Fruit fly (Drosophila melanogaster) whole organism, embryonic: ENCODE data around the gene CG31875.

ENCODE experiments used
- CG10959 ChIP-seq: fragments of 200-800 bp; sonication (Bioruptor generic); IDR thresholded peaks from 2 replicates; pipeline ENCODE4 v1.3.6; 2022; ENCODE audit warnings: missing biosample characterization, missing genetic modification characterization
- CG11560 ChIP-seq: fragments of 200-800 bp; sonication (Bioruptor generic); IDR thresholded peaks from 3 replicates; pipeline ENCODE4 v1.3.6; 2022; ENCODE audit warnings: missing biosample characterization, missing genetic modification characterization
- CG11695 ChIP-seq: fragments of 200-800 bp; sonication (Bioruptor generic); IDR thresholded peaks from 3 replicates; pipeline ENCODE4 v1.3.6; 2022; ENCODE audit warnings: missing biosample characterization, missing genetic modification characterization
- CG12219 ChIP-seq: fragments of 200-800 bp; sonication (Bioruptor generic); optimal IDR thresholded peaks from 3 replicates; lab custom pipeline; 2018; ENCODE audit warnings: missing biosample characterization, mild to moderate bottlenecking, missing genetic modification characterization
- CG14710 ChIP-seq: fragments of 200-800 bp; sonication (Bioruptor generic); optimal IDR thresholded peaks from 3 replicates; lab custom pipeline; 2019; ENCODE audit warnings: missing biosample characterization, mild to moderate bottlenecking, missing genetic modification characterization, moderate library complexity
- CG1529 ChIP-seq: fragments of 200-800 bp; sonication (Bioruptor generic); optimal IDR thresholded peaks from 3 replicates; lab custom pipeline; 2018; ENCODE audit warnings: missing biosample characterization, missing genetic modification characterization
- CG15514 ChIP-seq: fragments of 200-800 bp; sonication (Bioruptor generic); optimal IDR thresholded peaks from 3 replicates; lab custom pipeline; 2017; ENCODE audit warnings: missing biosample characterization, missing genetic modification characterization, mild to moderate bottlenecking, moderate library complexity, missing genetic modification reagents
- CG1602 ChIP-seq: fragments of 200-800 bp; sonication (Bioruptor generic); optimal IDR thresholded peaks from 3 replicates; lab custom pipeline; 2016; ENCODE audit warnings: missing biosample characterization, missing genetic modification characterization
- CG17328 ChIP-seq: fragments of 200-800 bp; sonication (Bioruptor generic); IDR thresholded peaks from 2 replicates; pipeline ENCODE4 v1.3.6; 2022; ENCODE audit warnings: missing biosample characterization, missing genetic modification characterization
- CG17361 ChIP-seq: fragments of 200-800 bp; sonication (Bioruptor generic); IDR thresholded peaks from 3 replicates; pipeline ENCODE4 v1.3.6; 2022; ENCODE audit warnings: missing biosample characterization, missing genetic modification characterization
- CG18599 ChIP-seq: fragments of 200-800 bp; sonication (Bioruptor generic); optimal IDR thresholded peaks from 3 replicates; lab custom pipeline; 2017; ENCODE audit warnings: missing biosample characterization, missing genetic modification characterization, mild to moderate bottlenecking, moderate library complexity, missing genetic modification reagents
- CG2120 ChIP-seq: fragments of 200-800 bp; sonication (Bioruptor generic); optimal IDR thresholded peaks from 3 replicates; lab custom pipeline; 2016; ENCODE audit warnings: missing biosample characterization, missing genetic modification characterization
- CG2678 ChIP-seq: fragments of 200-800 bp; sonication (Bioruptor generic); optimal IDR thresholded peaks from 3 replicates; lab custom pipeline; 2019; ENCODE audit warnings: missing biosample characterization, mild to moderate bottlenecking, missing genetic modification characterization, moderate library complexity
- CG30020 ChIP-seq: fragments of 200-800 bp; optimal IDR thresholded peaks from 2 replicates; lab custom pipeline; 2019; ENCODE audit warnings: missing biosample characterization, mild to moderate bottlenecking, missing genetic modification characterization, moderate library complexity
- CG34224 ChIP-seq: fragments of 200-800 bp; sonication (Bioruptor generic); IDR thresholded peaks from 3 replicates; pipeline ENCODE4 v1.3.6; 2022; ENCODE audit warnings: missing biosample characterization, missing genetic modification characterization; ENCODE audit not compliant: partially characterized antibody
- CG34422 ChIP-seq: fragments of 200-800 bp; sonication (Bioruptor generic); IDR thresholded peaks from 3 replicates; pipeline ENCODE4 v1.3.6; 2022; ENCODE audit warnings: missing biosample characterization, missing genetic modification characterization
- CG4282 ChIP-seq: fragments of 200-800 bp; sonication (Bioruptor generic); optimal IDR thresholded peaks from 2 replicates; lab custom pipeline; 2016; ENCODE audit warnings: missing biosample characterization, missing genetic modification characterization
- CG4328 ChIP-seq: fragments of 200-800 bp; sonication (Bioruptor generic); optimal IDR thresholded peaks from 3 replicates; lab custom pipeline; 2017; ENCODE audit warnings: missing biosample characterization, missing genetic modification reagents, missing genetic modification characterization
- CG6175 ChIP-seq: fragments of 200-800 bp; sonication (Bioruptor generic); IDR thresholded peaks from 3 replicates; pipeline ENCODE4 v1.3.6; 2022; ENCODE audit warnings: missing biosample characterization, missing genetic modification characterization
- CG6813 ChIP-seq: fragments of 200-800 bp; sonication (Bioruptor generic); optimal IDR thresholded peaks from 2 replicates; lab custom pipeline; 2017; ENCODE audit warnings: missing biosample characterization, missing genetic modification characterization, mild to moderate bottlenecking, moderate library complexity, missing genetic modification reagents
- CG8290 ChIP-seq, 3 experiments: fragments of 200-800 bp; sonication (Bioruptor generic); optimal IDR thresholded peaks; 2 replicates each; lab custom pipeline; 2016 to 2019; ENCODE audit warnings: missing biosample characterization in 3 of 3, missing genetic modification characterization in 3 of 3, mild to moderate bottlenecking in 2 of 3, moderate library complexity in 1 of 3
- CG8478 ChIP-seq: fragments of >200 bp; optimal IDR thresholded peaks from 2 replicates; lab custom pipeline; 2018
- CG9932 ChIP-seq: fragments of 200-800 bp; sonication (Bioruptor generic); IDR thresholded peaks from 2 replicates; pipeline ENCODE4 v1.3.6; 2022; ENCODE audit warnings: missing biosample characterization, missing genetic modification characterization
- Doc2 ChIP-seq: fragments of 200-800 bp; sonication (Bioruptor generic); IDR thresholded peaks from 2 replicates; pipeline ENCODE4 v1.3.6; 2022; ENCODE audit warnings: missing biosample characterization, missing genetic modification characterization
- Drgx ChIP-seq: fragments of 200-800 bp; sonication (Bioruptor generic); IDR thresholded peaks from 2 replicates; pipeline ENCODE4 v1.3.6; 2022; ENCODE audit warnings: missing biosample characterization, missing genetic modification characterization
- Fer3 ChIP-seq: fragments of 200-800 bp; sonication (Bioruptor generic); optimal IDR thresholded peaks from 2 replicates; lab custom pipeline; 2018; ENCODE audit warnings: missing biosample characterization, mild to moderate bottlenecking, missing genetic modification characterization, moderate library complexity
- Hr78 ChIP-seq, 2 experiments: fragments of 200-800 bp in 1 of 2; fragments of >200 bp in 1 of 2; sonication (Bioruptor generic) in 1 of 2; optimal IDR thresholded peaks; 2 replicates each; lab custom pipeline; 2017 to 2019; ENCODE audit warnings: missing biosample characterization in 2 of 2, missing genetic modification characterization in 2 of 2, mild to moderate bottlenecking in 1 of 2, moderate library complexity in 1 of 2
- Meics ChIP-seq: fragments of 200-800 bp; sonication (Bioruptor generic); optimal IDR thresholded peaks from 2 replicates; lab custom pipeline; 2017; ENCODE audit warnings: missing biosample characterization, mild to moderate bottlenecking, missing genetic modification characterization
- Mrtf ChIP-seq: fragments of 200-800 bp; sonication (Bioruptor generic); IDR thresholded peaks from 3 replicates; pipeline ENCODE4 v1.3.6; 2022; ENCODE audit warnings: missing biosample characterization, missing genetic modification characterization
- amos ChIP-seq: fragments of 200-800 bp; sonication (Bioruptor generic); IDR thresholded peaks from 2 replicates; pipeline ENCODE4 v1.3.6; 2022; ENCODE audit warnings: missing biosample characterization, missing genetic modification characterization; ENCODE audit not compliant: partially characterized antibody
- cg ChIP-seq: fragments of 200-800 bp; sonication (Bioruptor generic); optimal IDR thresholded peaks from 3 replicates; lab custom pipeline; 2019; ENCODE audit warnings: missing biosample characterization, mild to moderate bottlenecking, missing genetic modification characterization, moderate library complexity
- ci ChIP-seq: fragments of 200-800 bp; sonication (Bioruptor generic); IDR thresholded peaks from 3 replicates; pipeline ENCODE4 v1.3.6; 2022; ENCODE audit warnings: missing biosample characterization, missing genetic modification characterization
- crol ChIP-seq: fragments of 200-800 bp; sonication (Bioruptor generic); IDR thresholded peaks from 2 replicates; pipeline ENCODE4 v1.3.6; 2022; ENCODE audit warnings: missing biosample characterization, missing genetic modification characterization
- eve ChIP-seq, 2 experiments: fragments of >200 bp; optimal IDR thresholded peaks; 2 replicates each; lab custom pipeline; 2017; ENCODE audit warnings: missing biosample characterization in 2 of 2, missing genetic modification characterization in 2 of 2
- exex ChIP-seq: fragments of 200-800 bp; sonication (Bioruptor generic); optimal IDR thresholded peaks from 4 replicates; lab custom pipeline; 2018; ENCODE audit warnings: missing biosample characterization, mild to moderate bottlenecking, missing genetic modification characterization, moderate library complexity
- ftz-f1 ChIP-seq: fragments of 200-800 bp; sonication (Bioruptor generic); optimal IDR thresholded peaks from 2 replicates; lab custom pipeline; 2016; ENCODE audit warnings: missing biosample characterization, missing genetic modification characterization
- grn ChIP-seq: fragments of 200-800 bp; sonication (Bioruptor generic); optimal IDR thresholded peaks from 3 replicates; lab custom pipeline; 2017; ENCODE audit warnings: missing biosample characterization, missing genetic modification characterization
- insv ChIP-seq, 2 experiments: fragments of 200-800 bp; sonication (Bioruptor generic); optimal IDR thresholded peaks; 3 replicates each; lab custom pipeline; 2016 to 2018; ENCODE audit warnings: missing biosample characterization in 2 of 2, missing genetic modification characterization in 2 of 2
- lola ChIP-seq, 3 experiments: fragments of >200 bp in 2 of 3; fragments of 200-800 bp in 1 of 3; sonication (Bioruptor generic) in 1 of 3; optimal IDR thresholded peaks; 2 replicates each; lab custom pipeline; 2017 to 2019; ENCODE audit warnings: missing biosample characterization in 3 of 3, missing genetic modification characterization in 3 of 3, mild to moderate bottlenecking in 1 of 3, moderate library complexity in 1 of 3
- nau ChIP-seq: fragments of 200-800 bp; sonication (Bioruptor generic); optimal IDR thresholded peaks from 3 replicates; lab custom pipeline; 2017; ENCODE audit warnings: missing biosample characterization, mild to moderate bottlenecking, missing genetic modification characterization, missing genetic modification reagents
- nerfin-1 ChIP-seq: fragments of 200-800 bp; sonication (Bioruptor generic); optimal IDR thresholded peaks from 3 replicates; lab custom pipeline; 2019; ENCODE audit warnings: missing biosample characterization, mild to moderate bottlenecking, missing genetic modification characterization, moderate library complexity
- nerfin-2 ChIP-seq: fragments of 200-800 bp; sonication (Bioruptor generic); IDR thresholded peaks from 2 replicates; pipeline ENCODE4 v1.3.6; 2022; ENCODE audit warnings: missing biosample characterization, missing genetic modification characterization; ENCODE audit not compliant: partially characterized antibody
- org-1 ChIP-seq: fragments of 200-800 bp; sonication (Bioruptor generic); optimal IDR thresholded peaks from 2 replicates; lab custom pipeline; 2017; ENCODE audit warnings: missing biosample characterization, missing genetic modification characterization
- row ChIP-seq: fragments of 200-800 bp; sonication (Bioruptor generic); IDR thresholded peaks from 3 replicates; pipeline ENCODE4 v1.3.6; 2022; ENCODE audit warnings: missing biosample characterization, missing genetic modification characterization
- sens ChIP-seq: fragments of 200-800 bp; sonication (Bioruptor generic); peaks from one replicate; lab custom pipeline; 2016; ENCODE audit warnings: missing biosample characterization, missing genetic modification characterization
- so ChIP-seq: fragments of 200-800 bp; sonication (Bioruptor generic); IDR thresholded peaks from 3 replicates; pipeline ENCODE4 v1.3.6; 2022; ENCODE audit warnings: missing biosample characterization, missing genetic modification characterization
- twi ChIP-seq: fragments of 200-800 bp; optimal IDR thresholded peaks from 2 replicates; lab custom pipeline; 2019; ENCODE audit warnings: missing biosample characterization, mild to moderate bottlenecking, missing genetic modification characterization, moderate library complexity
- vnd ChIP-seq: fragments of 200-800 bp; sonication (Bioruptor generic); IDR thresholded peaks from 3 replicates; pipeline ENCODE4 v1.3.6; 2022; ENCODE audit warnings: missing biosample characterization, missing genetic modification characterization; ENCODE audit not compliant: partially characterized antibody
- yki ChIP-seq: fragments of >200 bp; optimal IDR thresholded peaks from 3 replicates; lab custom pipeline; 2018

Gene CG31875

DNA sequence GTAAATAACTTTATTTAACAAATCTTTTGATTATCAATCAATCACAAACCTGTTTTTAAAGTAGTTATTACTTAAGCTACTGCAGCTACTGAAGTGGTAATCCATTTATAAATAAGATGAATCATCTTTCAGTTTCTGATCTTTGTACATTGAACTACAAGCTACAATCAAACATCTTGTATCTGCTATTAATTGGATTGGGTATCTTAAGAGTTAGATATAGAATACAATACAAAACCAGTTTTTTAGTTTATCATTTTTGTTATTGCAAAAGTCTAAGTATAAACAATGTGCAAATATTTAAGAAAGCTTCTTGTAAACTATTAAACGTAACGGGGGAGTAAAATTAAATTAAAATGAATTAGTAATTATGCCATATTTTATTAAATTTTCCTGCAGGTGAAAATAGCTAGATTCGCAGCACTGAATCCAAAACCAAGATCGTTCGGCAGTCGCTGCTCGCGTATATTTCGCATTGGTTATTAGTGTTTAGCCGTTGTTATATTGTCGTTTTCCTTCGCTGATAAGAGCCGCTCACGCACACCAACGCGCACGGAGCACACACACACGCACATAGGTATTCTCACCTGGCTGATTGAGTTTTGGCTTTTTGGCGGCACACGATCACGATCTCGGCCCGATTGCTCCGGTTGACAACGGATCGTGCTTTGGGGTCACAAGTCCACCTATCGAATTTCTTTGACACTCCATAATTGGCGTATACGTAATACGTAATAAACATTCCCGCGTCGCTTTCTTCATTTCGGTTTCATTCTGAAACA lies 54.6 kb downstream of the CG31875 start (continued):
- TF ChIP-seq org-1 (GFP tag; lab: Kevin White, UChicago) (no peak), CG10959 (GFP tag; lab: Robert Waterston, UW) (no peak), Meics (GFP tag; lab: Kevin White, UChicago) (peak; percentile 9), CG17361 (GFP tag; lab: Robert Waterston, UW) (peak; percentile 22; the same call in 1 of the 3 replicates), lola (GFP tag; optimal IDR thresholded peaks at IDR 0.05; lab: Kevin White, UChicago) (no peak), CG18599 (peak; percentile 8), nerfin-1 (no peak), CG34224 (GFP tag; lab: Robert Waterston, UW) (no peak), CG4328 (GFP tag; lab: Kevin White, UChicago) (no peak), Hr78 (GFP tag; optimal IDR thresholded peaks at IDR 0.05; lab: Kevin White, UChicago) (peak in 1 of 2 experiments; percentile 77), CG4282 (GFP tag; lab: Kevin White, UChicago) (no peak), CG34422 (GFP tag; lab: Robert Waterston, UW) (peak; percentile 21; the same call in 1 of the 3 replicates), CG17328 (GFP tag; lab: Robert Waterston, UW) (no peak), crol (no peak), ci (GFP tag; lab: Robert Waterston, UW) (0 out of 3 replicates have a peak, but pooled peaks have one; percentile 23), CG30020 (no peak), amos (GFP tag; lab: Robert Waterston, UW) (peak; percentile 19; the same call in 1 of the 2 replicates), CG1602 (GFP tag; lab: Kevin White, UChicago) (no peak), grn (GFP tag; lab: Kevin White, UChicago) (peak; percentile 66), CG14710 (no peak), nerfin-2 (GFP tag; lab: Robert Waterston, UW) (no peak), sens (GFP tag; lab: Kevin White, UChicago) (peak; percentile 17), cg (GFP tag; lab: Kevin White, UChicago) (peak; percentile 68), nau (no peak), CG2678 (no peak), vnd (no peak), yki (lab: Kevin White, UChicago) (no peak)

DNA sequence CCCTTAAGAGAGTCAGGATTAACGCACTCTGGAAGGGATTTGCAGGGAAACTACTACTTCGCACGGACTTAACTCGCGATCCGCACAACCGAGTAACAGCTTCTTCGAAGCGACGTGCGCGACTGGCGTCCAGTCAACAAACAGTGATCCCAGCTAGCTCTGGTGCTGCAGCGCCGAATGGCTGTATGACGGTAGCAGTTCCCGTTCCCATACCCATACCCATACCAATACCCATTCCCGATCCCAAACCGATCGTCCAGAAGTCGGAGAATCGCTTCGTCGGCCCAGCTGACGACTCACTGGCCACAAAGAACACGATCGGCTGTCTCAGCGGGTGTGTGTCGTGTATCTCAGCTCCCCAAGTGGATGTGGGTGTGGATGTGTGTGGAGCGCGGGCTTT lies 55.3 kb downstream of the CG31875 start, which contains the start of gene CG5853:
Gene CG5853, minus strand, starts transcription at position 384 of the 400 bp plus-strand sequence.
- no peak for TF ChIP-seq twi (tag; lab: Kevin White, UChicago)
- TF ChIP-seq so: peak; percentile 19; the same call in 1 of the 3 replicates
- TF ChIP-seq Mrtf (GFP tag; lab: Robert Waterston, UW): 0 out of 3 replicates have a peak, but pooled peaks have one; percentile 11
- TF ChIP-seq CG6813: no peak
- no peak; the same call in 2 of the 3 replicates for TF ChIP-seq row (GFP tag; lab: Robert Waterston, UW)
- TF ChIP-seq CG6175: peak; percentile 53; the same call in 1 of the 3 replicates
- no peak for TF ChIP-seq CG8478 (lab: Kevin White, UChicago)
- TF ChIP-seq Drgx (GFP tag; lab: Robert Waterston, UW): peak; percentile 36
- TF ChIP-seq CG9932 (GFP tag; lab: Robert Waterston, UW): 0 out of 2 replicates have a peak, but pooled peaks have one; percentile 20
- no peak for TF ChIP-seq CG12219 (GFP tag; lab: Kevin White, UChicago)
- TF ChIP-seq insv (GFP tag; optimal IDR thresholded peaks at IDR 0.05; lab: Kevin White, UChicago): no peak
- TF ChIP-seq Fer3 (tag; lab: Kevin White, UChicago): peak; percentile 21
- TF ChIP-seq CG1529 (GFP tag; lab: Kevin White, UChicago): no peak
- no peak for TF ChIP-seq org-1 (GFP tag; lab: Kevin White, UChicago)
- TF ChIP-seq exex (tag; lab: Kevin White, UChicago): peak; percentile 51
- TF ChIP-seq Doc2 (GFP tag; lab: Robert Waterston, UW): no peak
- TF ChIP-seq CG30020: no peak
- peak; percentile 25 for TF ChIP-seq CG15514 (GFP tag; lab: Kevin White, UChicago)
- TF ChIP-seq eve (GFP tag; optimal IDR thresholded peaks at IDR 0.05; lab: Kevin White, UChicago): no peak
- peak; percentile 35 for TF ChIP-seq ftz-f1
- no peak for TF ChIP-seq CG2120 (GFP tag; lab: Kevin White, UChicago)
- 0 out of 3 replicates have a peak, but pooled peaks have one; percentile 30 for TF ChIP-seq CG11695
- no peak for TF ChIP-seq CG11560 (tag; lab: Robert Waterston, UW)
- no peak for TF ChIP-seq CG8290 (GFP tag; optimal IDR thresholded peaks at IDR 0.05; lab: Kevin White, UChicago)
- TF ChIP-seq CG8290 (tag; optimal IDR thresholded peaks at IDR 0.05; lab: Kevin White, UChicago): peak in 1 of 2 experiments; percentile 73
